Worm (Caenorhabditis elegans) whole organism, L4 larva: Measurements from ENCODE around the gene rol-8.

Experiments
- D1046.2 ChIP-seq: fragments of 200-800 bp; sonication (Bioruptor generic); IDR thresholded peaks from 2 replicates; pipeline ENCODE4 v1.3.6; 2022; ENCODE audit warnings: missing genetic modification characterization, missing compliant biosample characterization
- F10B5.3 ChIP-seq: sonication (generic microtip); optimal IDR thresholded peaks from 2 replicates; lab custom pipeline; 2016; ENCODE audit warnings: mild to moderate bottlenecking, missing genetic modification characterization, missing compliant biosample characterization
- F26F4.8 ChIP-seq: fragments of 200-800 bp; sonication (Bioruptor generic); conservative IDR thresholded peaks from 2 replicates; pipeline ENCODE4 v1.3.6; 2022; ENCODE audit warnings: missing genetic modification characterization, missing compliant biosample characterization
- F49E8.2 ChIP-seq: sonication (generic microtip); optimal IDR thresholded peaks from 2 replicates; lab custom pipeline; 2016; ENCODE audit warnings: missing compliant biosample characterization, mild to moderate bottlenecking, missing genetic modification characterization, borderline replicate concordance
- ZK337.2 ChIP-seq: fragments of 200-800 bp; sonication (Bioruptor generic); IDR thresholded peaks from 2 replicates; pipeline ENCODE4 v1.3.6; 2022; ENCODE audit warnings: missing genetic modification reagents, missing genetic modification characterization, missing compliant biosample characterization
- aha-1 ChIP-seq: fragments of 150-350 bp; peaks from one replicate; lab custom pipeline; 2014; ENCODE audit warnings: missing biosample characterization, missing genetic modification characterization
- aly-2 ChIP-seq: sonication (generic microtip); optimal IDR thresholded peaks from 2 replicates; lab custom pipeline; 2018; ENCODE audit warnings: missing biosample characterization, missing genetic modification characterization
- attf-4 ChIP-seq: sonication (generic microtip); optimal IDR thresholded peaks from 3 replicates; lab custom pipeline; 2017; ENCODE audit warnings: missing biosample characterization, missing genetic modification characterization
- ceh-20 ChIP-seq: fragments of 200-800 bp; sonication (Bioruptor generic); IDR thresholded peaks from 2 replicates; pipeline ENCODE4 v1.3.6; 2022; ENCODE audit warnings: missing genetic modification reagents, missing genetic modification characterization, missing compliant biosample characterization
- ces-1 ChIP-seq: fragments of 150-350 bp; sonication (generic microtip); optimal IDR thresholded peaks from 4 replicates; lab custom pipeline; 2014; ENCODE audit warnings: missing biosample characterization, missing genetic modification reagents, missing genetic modification characterization
- dmd-9 ChIP-seq: fragments of 200-800 bp; sonication (Bioruptor generic); IDR thresholded peaks from 2 replicates; pipeline ENCODE4 v1.3.6; 2022; ENCODE audit warnings: missing genetic modification reagents, missing genetic modification characterization, missing compliant biosample characterization
- dpl-1 ChIP-seq: fragments of 150-350 bp; optimal IDR thresholded peaks from 2 replicates; lab custom pipeline; 2014; ENCODE audit warnings: missing biosample characterization, missing genetic modification reagents, missing genetic modification characterization
- duxl-1 ChIP-seq: sonication (generic microtip); optimal IDR thresholded peaks from 2 replicates; lab custom pipeline; 2016; ENCODE audit warnings: mild to moderate bottlenecking, missing genetic modification characterization, moderate library complexity, missing compliant biosample characterization; ENCODE audit not compliant: poor library complexity
- dve-1 ChIP-seq: sonication (generic microtip); optimal IDR thresholded peaks from 2 replicates; lab custom pipeline; 2017; ENCODE audit warnings: antibody characterized with exemption, mild to moderate bottlenecking, missing genetic modification characterization, missing compliant biosample characterization; ENCODE audit not compliant: insufficient read depth
- egl-27 ChIP-seq: sonication (generic microtip); optimal IDR thresholded peaks from 3 replicates; lab custom pipeline; 2017; ENCODE audit warnings: missing biosample characterization, missing genetic modification reagents, missing genetic modification characterization
- egl-43 ChIP-seq: fragments of 200-800 bp; sonication (Bioruptor generic); IDR thresholded peaks from 2 replicates; pipeline ENCODE4 v1.3.6; 2022; ENCODE audit warnings: missing genetic modification reagents, missing genetic modification characterization, missing compliant biosample characterization
- hif-1 ChIP-seq, 2 experiments: sonication (generic microtip); optimal IDR thresholded peaks; 2 replicates each; lab custom pipeline; 2016 to 2017; ENCODE audit warnings: missing compliant biosample characterization in 2 of 2, missing genetic modification characterization in 2 of 2, missing genetic modification reagents in 2 of 2, missing genotype in 2 of 2, mild to moderate bottlenecking in 1 of 2
- hlh-11 ChIP-seq: fragments of 200-800 bp; sonication (Bioruptor generic); optimal IDR thresholded peaks from 2 replicates; lab custom pipeline; 2018; ENCODE audit warnings: mild to moderate bottlenecking, missing genetic modification characterization, missing compliant biosample characterization
- hlh-30 ChIP-seq: sonication (generic microtip); optimal IDR thresholded peaks from 2 replicates; lab custom pipeline; 2017; ENCODE audit warnings: antibody characterized with exemption, mild to moderate bottlenecking, missing genetic modification characterization, missing compliant biosample characterization; ENCODE audit not compliant: insufficient read depth
- lin-1 ChIP-seq: fragments of 200-800 bp; sonication (Bioruptor generic); IDR thresholded peaks from 2 replicates; pipeline ENCODE4 v1.3.6; 2022; ENCODE audit warnings: missing genetic modification reagents, missing genetic modification characterization, missing compliant biosample characterization
- lin-15B ChIP-seq: fragments of 150-350 bp; sonication (generic microtip); optimal IDR thresholded peaks from 3 replicates; lab custom pipeline; 2014; ENCODE audit warnings: missing biosample characterization, missing genetic modification characterization
- lin-38 ChIP-seq: fragments of 200-800 bp; sonication (Bioruptor generic); IDR thresholded peaks from 2 replicates; pipeline ENCODE4 v1.3.6; 2022; ENCODE audit warnings: missing genetic modification reagents, missing genetic modification characterization, missing compliant biosample characterization
- madf-5 ChIP-seq, 2 experiments: fragments of 200-800 bp; sonication (Bioruptor generic); IDR thresholded peaks; 2 replicates each; pipeline ENCODE4 v1.3.6; 2022; ENCODE audit warnings: missing compliant biosample characterization in 2 of 2, missing genetic modification characterization in 2 of 2
- mxl-2 ChIP-seq: fragments of 200-800 bp; sonication (Bioruptor generic); conservative IDR thresholded peaks from 2 replicates; pipeline ENCODE4 v1.3.6; 2022; ENCODE audit warnings: missing genetic modification reagents, missing genetic modification characterization, missing compliant biosample characterization
- mxl-3 ChIP-seq: fragments of 200-800 bp; sonication (Bioruptor generic); optimal IDR thresholded peaks from 2 replicates; lab custom pipeline; 2018; ENCODE audit warnings: mild to moderate bottlenecking, missing genetic modification characterization, missing compliant biosample characterization
- nhr-10 ChIP-seq: fragments of 150-350 bp; optimal IDR thresholded peaks from 2 replicates; lab custom pipeline; 2014; ENCODE audit warnings: missing biosample characterization, missing genetic modification characterization
- nhr-11 ChIP-seq: fragments of 150-350 bp; optimal IDR thresholded peaks from 2 replicates; lab custom pipeline; 2014; ENCODE audit warnings: missing biosample characterization, missing genetic modification characterization
- nhr-237 ChIP-seq: sonication (generic microtip); optimal IDR thresholded peaks from 2 replicates; lab custom pipeline; 2017; ENCODE audit warnings: missing biosample characterization, missing genetic modification characterization
- pha-4 ChIP-seq, 2 experiments: fragments of 150-350 bp in 1 of 2; fragments of 200-800 bp in 1 of 2; sonication (Bioruptor generic) in 1 of 2; IDR thresholded peaks in 1 of 2; optimal IDR thresholded peaks in 1 of 2; 2 replicates each; pipeline versions ENCODE4 v1.3.6 to Lab custom; 2014 to 2022; ENCODE audit warnings: missing genetic modification characterization in 2 of 2, missing genetic modification reagents in 2 of 2, missing biosample characterization in 1 of 2, missing compliant biosample characterization in 1 of 2
- rbr-2 ChIP-seq: sonication (generic microtip); optimal IDR thresholded peaks from 2 replicates; lab custom pipeline; 2016; ENCODE audit warnings: missing genotype, missing genetic modification characterization, missing compliant biosample characterization
- set-16 ChIP-seq: fragments of 200-800 bp; sonication (Bioruptor generic); IDR thresholded peaks from 2 replicates; pipeline ENCODE4 v1.3.6; 2022; ENCODE audit warnings: missing genetic modification reagents, missing genetic modification characterization, missing compliant biosample characterization
- unc-39 ChIP-seq: sonication (generic microtip); optimal IDR thresholded peaks from 2 replicates; lab custom pipeline; 2017; ENCODE audit warnings: missing biosample characterization, missing genetic modification characterization
- zfp-3 ChIP-seq: fragments of 200-800 bp; sonication (Bioruptor generic); conservative IDR thresholded peaks from 2 replicates; pipeline ENCODE4 v1.3.6; 2022; ENCODE audit warnings: missing genetic modification reagents, missing genetic modification characterization, missing compliant biosample characterization

Gene rol-8

ce11 chrII:7529078-7529683 is 14.7 kb upstream of the rol-8 start, which contains the start of gene ZK1290.5 (continued):
- no peak for TF ChIP-seq ces-1
- TF ChIP-seq F26F4.8 (GFP tag; lab: Robert Waterston, UW): no peak
- peak; percentile 15 for TF ChIP-seq duxl-1
- no peak for TF ChIP-seq dmd-9 (GFP tag; lab: Robert Waterston, UW)
- peak; percentile 98 for TF ChIP-seq mxl-2 (GFP tag; lab: Robert Waterston, UW)
- peak; percentile 86 for TF ChIP-seq pha-4 (GFP tag; IDR thresholded peaks at IDR 0.05; lab: Robert Waterston, UW)
- peak; percentile 61 for TF ChIP-seq pha-4 (tag; optimal IDR thresholded peaks at IDR 0.05; lab: Kevin White, UChicago)
- TF ChIP-seq dve-1: peak; percentile 98
- peak; percentile 90 for TF ChIP-seq ceh-20 (GFP tag; lab: Robert Waterston, UW)
- TF ChIP-seq ZK337.2 (GFP tag; lab: Robert Waterston, UW): no peak
- TF ChIP-seq lin-1 (GFP tag; lab: Robert Waterston, UW): peak; percentile 87
- no peak for TF ChIP-seq attf-4 (tag; lab: Kevin White, UChicago)
- no peak for TF ChIP-seq unc-39
- TF ChIP-seq hif-1 (tag; optimal IDR thresholded peaks at IDR 0.05; lab: Kevin White, UChicago): peak in 1 of 2 experiments; percentile 69
- TF ChIP-seq nhr-237 (tag; lab: Kevin White, UChicago): no peak
- peak; percentile 52 for TF ChIP-seq mxl-3 (GFP tag; lab: Kevin White, UChicago)
- peak; percentile 96 for TF ChIP-seq aha-1 (tag; lab: Kevin White, UChicago)
- peak; percentile 50 for TF ChIP-seq dpl-1 (GFP tag; lab: Kevin White, UChicago)

ce11 chrII:7530944-7531343 is 13.0 kb upstream of the rol-8 start, which contains the start of gene wrt-1:
TSS of gene wrt-1 (plus strand) at chrII:7530996.
- TF ChIP-seq F10B5.3 (tag; lab: Kevin White, UChicago): no peak
- no peak for TF ChIP-seq D1046.2
- TF ChIP-seq egl-43 (GFP tag; lab: Robert Waterston, UW): peak; percentile 46; the same call in 1 of the 2 replicates
- TF ChIP-seq dmd-9 (GFP tag; lab: Robert Waterston, UW): no peak
- TF ChIP-seq mxl-3 (GFP tag; lab: Kevin White, UChicago): peak; percentile 0
- 0 out of 2 replicates have a peak, but pooled peaks have one; percentile 26 for TF ChIP-seq mxl-2 (GFP tag; lab: Robert Waterston, UW)
- no peak for TF ChIP-seq lin-15B (tag; lab: Kevin White, UChicago)
- no peak for TF ChIP-seq madf-5 (GFP tag; IDR thresholded peaks at IDR 0.05; lab: Robert Waterston, UW)
- peak; percentile 22; the same call in 1 of the 2 replicates for TF ChIP-seq set-16 (GFP tag; lab: Robert Waterston, UW)
- no peak for TF ChIP-seq egl-27 (tag; lab: Kevin White, UChicago)
- TF ChIP-seq hlh-11 (tag; lab: Kevin White, UChicago): peak; percentile 41
- TF ChIP-seq nhr-11: no peak
- TF ChIP-seq zfp-3 (GFP tag; lab: Robert Waterston, UW): peak; percentile 58; the same call in 1 of the 2 replicates

ce11 chrII:7531478-7531877 is 12.4 kb upstream of the rol-8 start:
- TF ChIP-seq aha-1 (tag; lab: Kevin White, UChicago) (no peak), hlh-11 (tag; lab: Kevin White, UChicago) (peak; percentile 8), hlh-30 (tag; lab: Kevin White, UChicago) (peak; percentile 27)

- TF ChIP-seq nhr-10 (tag; lab: Kevin White, UChicago): no peak
- no peak for TF ChIP-seq rbr-2
- TF ChIP-seq lin-38 (GFP tag; lab: Robert Waterston, UW): no peak
- TF ChIP-seq F49E8.2 (tag; lab: Kevin White, UChicago): no peak
- no peak for TF ChIP-seq dmd-9 (GFP tag; lab: Robert Waterston, UW)
- TF ChIP-seq aly-2 (tag; lab: Kevin White, UChicago): no peak
Observed at ce11 chrII:7534369-7534768, 9.5 kb upstream of the rol-8 start, which contains the start of gene wrt-10. TSS of gene wrt-10 (minus strand) at chrII:7534563.
